Fruit fly (Drosophila melanogaster): ENCODE measurements around the gene CG9988.
A peak's percentile ranks its signal among the peaks of the same experiment; 100 is the strongest.

Gene CG9988

dm6 chr3R:28631753-28632152 lies 4.5 kb upstream of the CG9988 start (continued):
- no peak for TF ChIP-seq cg (GFP tag; optimal IDR thresholded peaks at IDR 0.05)
- TF ChIP-seq CG7786 (GFP tag; optimal IDR thresholded peaks at IDR 0.05): peak; percentile 46
- peak; percentile 46 for TF ChIP-seq lmd (GFP tag; IDR thresholded peaks at IDR 0.05)
- TF ChIP-seq CG9609 (GFP tag; optimal IDR thresholded peaks at IDR 0.05): peak; percentile 28
- peak; percentile 57 for TF ChIP-seq Asciz (GFP tag; optimal IDR thresholded peaks at IDR 0.05)
- peak; percentile 30; the same call in 1 of the 3 replicates for TF ChIP-seq CG34422 (GFP tag; IDR thresholded peaks at IDR 0.05)
- no peak for TF ChIP-seq Bgb (GFP tag; IDR thresholded peaks at IDR 0.05; ENCODE audit: partially characterized antibody)
- TF ChIP-seq CG9437 (GFP tag; optimal IDR thresholded peaks at IDR 0.05): no peak
- no peak for TF ChIP-seq inv (GFP tag; IDR thresholded peaks at IDR 0.05; ENCODE audit: partially characterized antibody)
- no peak for TF ChIP-seq ash1 (GFP tag; optimal IDR thresholded peaks at IDR 0.05)
- TF ChIP-seq CG6689 (GFP tag; IDR thresholded peaks at IDR 0.05): peak; percentile 65
- TF ChIP-seq ap (GFP tag; IDR thresholded peaks at IDR 0.05): no peak
- TF ChIP-seq dan (GFP tag; IDR thresholded peaks at IDR 0.05): 0 out of 2 replicates have a peak, but pooled peaks have one; percentile 36
- TF ChIP-seq Mrtf (GFP tag; IDR thresholded peaks at IDR 0.05): no peak
- TF ChIP-seq wdn (GFP tag; IDR thresholded peaks at IDR 0.05): no peak
- no peak for TF ChIP-seq CG31365 (tag; optimal IDR thresholded peaks at IDR 0.05)
- no peak for TF ChIP-seq Fer2 (tag; optimal IDR thresholded peaks at IDR 0.05)
- TF ChIP-seq cwo (GFP tag; optimal IDR thresholded peaks at IDR 0.05): peak; percentile 44
- no peak; the same call in 1 of the 2 replicates for TF ChIP-seq peb (GFP tag; IDR thresholded peaks at IDR 0.05)
- peak; percentile 49 for TF ChIP-seq CG3281 (GFP tag; optimal IDR thresholded peaks at IDR 0.05)
- TF ChIP-seq Bteb2 (GFP tag; optimal IDR thresholded peaks at IDR 0.05): peak; percentile 26
- no peak for TF ChIP-seq chn (GFP tag; optimal IDR thresholded peaks at IDR 0.05)
- no peak for TF ChIP-seq CG4730 (GFP tag; IDR thresholded peaks at IDR 0.05)
- peak; percentile 64 for TF ChIP-seq CG8944 (GFP tag; optimal IDR thresholded peaks at IDR 0.05)
- no peak for TF ChIP-seq CG34376 (GFP tag; optimal IDR thresholded peaks at IDR 0.05)
- peak; percentile 61 for TF ChIP-seq CG32532 (GFP tag; IDR thresholded peaks at IDR 0.05)
- TF ChIP-seq H15 (GFP tag; IDR thresholded peaks at IDR 0.05): no peak
- TF ChIP-seq dati (GFP tag; IDR thresholded peaks at IDR 0.05): 0 out of 2 replicates have a peak, but pooled peaks have one; percentile 19
- TF ChIP-seq CG10274 (GFP tag; optimal IDR thresholded peaks at IDR 0.05): no peak
- peak; percentile 63 for TF ChIP-seq Blimp-1 (GFP tag; optimal IDR thresholded peaks at IDR 0.05)
- no peak for TF ChIP-seq CG10565 (GFP tag; optimal IDR thresholded peaks at IDR 0.05)
- TF ChIP-seq vvl (GFP tag; IDR thresholded peaks at IDR 0.05): peak; percentile 41; the same call in 1 of the 2 replicates
- peak; percentile 37 for TF ChIP-seq CG16815 (GFP tag; optimal IDR thresholded peaks at IDR 0.05)
- peak; percentile 76 for TF ChIP-seq CG18599 (GFP tag; optimal IDR thresholded peaks at IDR 0.05)
- peak; percentile 64; the same call in 1 of the 2 replicates for TF ChIP-seq ranshi (GFP tag; IDR thresholded peaks at IDR 0.05)
- TF ChIP-seq ftz-f1 (GFP tag; optimal IDR thresholded peaks at IDR 0.05): no peak
- TF ChIP-seq CG2712 (tag; optimal IDR thresholded peaks at IDR 0.05): peak; percentile 70
- TF ChIP-seq NC2α (GFP tag; optimal IDR thresholded peaks at IDR 0.05): no peak
- peak; percentile 47 for TF ChIP-seq Xbp1 (GFP tag; optimal IDR thresholded peaks at IDR 0.05)
- no peak for TF ChIP-seq CG3995 (GFP tag; optimal IDR thresholded peaks at IDR 0.05)
- TF ChIP-seq CG7372 (GFP tag; IDR thresholded peaks at IDR 0.05): 0 out of 2 replicates have a peak, but pooled peaks have one; percentile 27
- TF ChIP-seq Ets65A (GFP tag): peak; percentile 90
- TF ChIP-seq Ets97D (GFP tag; optimal IDR thresholded peaks at IDR 0.05): no peak
- TF ChIP-seq CG13296 (GFP tag; optimal IDR thresholded peaks at IDR 0.05): peak; percentile 11
- TF ChIP-seq caup (GFP tag; optimal IDR thresholded peaks at IDR 0.05; ENCODE audit: severe bottlenecking): peak; percentile 33
- peak; percentile 34; the same call in 1 of the 3 replicates for TF ChIP-seq CG11093 (GFP tag; IDR thresholded peaks at IDR 0.05)
- peak; percentile 97 for TF ChIP-seq zen (tag; optimal IDR thresholded peaks at IDR 0.05)
- TF ChIP-seq CG14441 (GFP tag; IDR thresholded peaks at IDR 0.05): peak; percentile 50
- peak; percentile 44; the same call in 1 of the 2 replicates for TF ChIP-seq CG32772 (GFP tag; IDR thresholded peaks at IDR 0.05)
- TF ChIP-seq org-1 (GFP tag; optimal IDR thresholded peaks at IDR 0.05): peak; percentile 39
- TF ChIP-seq CG12155 (GFP tag; optimal IDR thresholded peaks at IDR 0.05): peak; percentile 32

Measured in whole organism, embryonic.